Worm (Caenorhabditis elegans) whole organism, L2 larva: ENCODE measurements around the gene srh-19.

Source experiments
- C34F6.9 ChIP-seq: fragments of 150-350 bp; optimal IDR thresholded peaks from 2 replicates; lab custom pipeline; 2014; ENCODE audit warnings: missing biosample characterization, missing genetic modification characterization
- F13H6.1 ChIP-seq: sonication (generic microtip); optimal IDR thresholded peaks from 2 replicates; lab custom pipeline; 2016; ENCODE audit warnings: missing genetic modification characterization, missing compliant biosample characterization
- R02D3.7 ChIP-seq: fragments of 150-350 bp; optimal IDR thresholded peaks from 2 replicates; lab custom pipeline; 2014; ENCODE audit warnings: missing biosample characterization, missing genetic modification characterization
- Y55F3AM.14 ChIP-seq: fragments of 200-800 bp; sonication (Bioruptor generic); optimal IDR thresholded peaks from 2 replicates; lab custom pipeline; 2018; ENCODE audit warnings: mild to moderate bottlenecking, missing genetic modification characterization, missing compliant biosample characterization
- ZK546.5 ChIP-seq: sonication (generic microtip); optimal IDR thresholded peaks from 2 replicates; lab custom pipeline; 2017; ENCODE audit warnings: missing biosample characterization, missing genetic modification characterization
- alr-1 ChIP-seq: fragments of 150-350 bp; optimal IDR thresholded peaks from 2 replicates; lab custom pipeline; 2014; ENCODE audit warnings: missing biosample characterization, missing genetic modification characterization
- aly-2 ChIP-seq: fragments of 150-350 bp; optimal IDR thresholded peaks from 2 replicates; lab custom pipeline; 2014; ENCODE audit warnings: missing biosample characterization, missing genetic modification characterization
- ama-1 ChIP-seq: fragments of 150-350 bp; optimal IDR thresholded peaks from 2 replicates; lab custom pipeline; 2018; ENCODE audit warnings: inconsistent platforms
- blmp-1 ChIP-seq: sonication (generic microtip); optimal IDR thresholded peaks from 2 replicates; lab custom pipeline; 2017; ENCODE audit warnings: missing genetic modification characterization, mild to moderate bottlenecking, missing compliant biosample characterization, antibody characterized with exemption, moderate library complexity; ENCODE audit not compliant: insufficient read depth
- ceh-16 ChIP-seq: fragments of 150-350 bp; optimal IDR thresholded peaks from 2 replicates; lab custom pipeline; 2014; ENCODE audit warnings: missing biosample characterization, missing genetic modification characterization
- ceh-82 ChIP-seq: fragments of 150-350 bp; optimal IDR thresholded peaks from 2 replicates; lab custom pipeline; 2014; ENCODE audit warnings: missing biosample characterization, missing genetic modification characterization
- crh-2 ChIP-seq: sonication (generic microtip); optimal IDR thresholded peaks from 2 replicates; lab custom pipeline; 2017; ENCODE audit warnings: missing biosample characterization, missing genetic modification characterization
- dmd-4 ChIP-seq: sonication (generic microtip); optimal IDR thresholded peaks from 2 replicates; lab custom pipeline; 2017; ENCODE audit warnings: missing biosample characterization, missing genetic modification characterization
- egl-27 ChIP-seq: sonication (generic microtip); optimal IDR thresholded peaks from 3 replicates; lab custom pipeline; 2017; ENCODE audit warnings: missing biosample characterization, missing genetic modification reagents, missing genetic modification characterization
- elt-1 ChIP-seq: fragments of 150-350 bp; optimal IDR thresholded peaks from 2 replicates; lab custom pipeline; 2014; ENCODE audit warnings: missing biosample characterization, missing genetic modification characterization
- elt-3 ChIP-seq: sonication (generic microtip); optimal IDR thresholded peaks from 2 replicates; lab custom pipeline; 2017; ENCODE audit warnings: missing biosample characterization, missing genetic modification characterization
- fos-1 ChIP-seq: fragments of 150-350 bp; optimal IDR thresholded peaks from 2 replicates; lab custom pipeline; 2014; ENCODE audit warnings: missing biosample characterization, missing genetic modification characterization
- gmeb-1 ChIP-seq: fragments of 150-350 bp; optimal IDR thresholded peaks from 2 replicates; lab custom pipeline; 2014; ENCODE audit warnings: missing biosample characterization, missing genetic modification characterization
- lin-11 ChIP-seq: fragments of 150-350 bp; sonication (generic microtip); optimal IDR thresholded peaks from 2 replicates; lab custom pipeline; 2014; ENCODE audit warnings: missing biosample characterization, missing genetic modification characterization, inconsistent platforms, mixed read lengths
- lin-13 ChIP-seq: fragments of 150-350 bp; optimal IDR thresholded peaks from 2 replicates; lab custom pipeline; 2014; ENCODE audit warnings: missing biosample characterization, missing genetic modification reagents, missing genetic modification characterization
- lin-39 ChIP-seq: fragments of 150-350 bp; optimal IDR thresholded peaks from 2 replicates; lab custom pipeline; 2014; ENCODE audit warnings: missing biosample characterization, missing genetic modification reagents, missing genetic modification characterization
- lsy-2 ChIP-seq, 2 experiments: fragments of 150-350 bp in 1 of 2; sonication (generic microtip) in 1 of 2; optimal IDR thresholded peaks; 2 replicates each; lab custom pipeline; 2014 to 2017; ENCODE audit warnings: missing biosample characterization in 2 of 2, missing genetic modification characterization in 2 of 2
- mab-5 ChIP-seq: fragments of 150-350 bp; optimal IDR thresholded peaks from 2 replicates; lab custom pipeline; 2014; ENCODE audit warnings: missing biosample characterization, missing genetic modification characterization
- mbf-1 ChIP-seq: sonication (generic microtip); optimal IDR thresholded peaks from 2 replicates; lab custom pipeline; 2017; ENCODE audit warnings: missing biosample characterization, missing genetic modification characterization
- mdl-1 ChIP-seq, 2 experiments: fragments of 150-350 bp in 1 of 2; sonication (generic microtip) in 1 of 2; optimal IDR thresholded peaks; 2 replicates each; lab custom pipeline; 2017; ENCODE audit warnings: missing biosample characterization in 2 of 2, missing genetic modification characterization in 2 of 2
- nhr-10 ChIP-seq: sonication (generic microtip); optimal IDR thresholded peaks from 2 replicates; lab custom pipeline; 2017; ENCODE audit warnings: missing biosample characterization, missing genetic modification characterization
- nhr-11 ChIP-seq: fragments of 150-350 bp; optimal IDR thresholded peaks from 2 replicates; lab custom pipeline; 2014; ENCODE audit warnings: missing biosample characterization, missing genetic modification characterization
- nhr-12 ChIP-seq: fragments of 150-350 bp; optimal IDR thresholded peaks from 2 replicates; lab custom pipeline; 2014; ENCODE audit warnings: missing biosample characterization, missing genetic modification characterization
- nhr-129 ChIP-seq: fragments of 150-350 bp; optimal IDR thresholded peaks from 2 replicates; lab custom pipeline; 2014; ENCODE audit warnings: missing biosample characterization, missing genetic modification characterization
- nhr-21 ChIP-seq: fragments of 150-350 bp; optimal IDR thresholded peaks from 2 replicates; lab custom pipeline; 2014; ENCODE audit warnings: missing biosample characterization, missing genetic modification characterization
- nhr-23 ChIP-seq: fragments of 150-350 bp; optimal IDR thresholded peaks from 2 replicates; lab custom pipeline; 2014; ENCODE audit warnings: missing biosample characterization, missing genetic modification reagents, missing genetic modification characterization
- nhr-237 ChIP-seq: fragments of 150-350 bp; optimal IDR thresholded peaks from 2 replicates; lab custom pipeline; 2014; ENCODE audit warnings: missing biosample characterization, missing genetic modification characterization
- nhr-25 ChIP-seq: fragments of 150-350 bp; sonication (generic microtip); optimal IDR thresholded peaks from 3 replicates; lab custom pipeline; 2014; ENCODE audit warnings: missing biosample characterization, missing genetic modification characterization
- nhr-6 ChIP-seq: fragments of 150-350 bp; optimal IDR thresholded peaks from 2 replicates; lab custom pipeline; 2014; ENCODE audit warnings: missing biosample characterization, missing genetic modification characterization
- nhr-77 ChIP-seq: fragments of 150-350 bp; optimal IDR thresholded peaks from 2 replicates; lab custom pipeline; 2014; ENCODE audit warnings: missing biosample characterization, missing genetic modification characterization
- peb-1 ChIP-seq: fragments of 150-350 bp; optimal IDR thresholded peaks from 2 replicates; lab custom pipeline; 2014; ENCODE audit warnings: missing biosample characterization, missing genetic modification characterization
- sem-4 ChIP-seq: fragments of 150-350 bp; optimal IDR thresholded peaks from 2 replicates; lab custom pipeline; 2014; ENCODE audit warnings: missing biosample characterization, missing genetic modification reagents, missing genetic modification characterization
- skn-1 ChIP-seq: sonication (generic microtip); optimal IDR thresholded peaks from 2 replicates; lab custom pipeline; 2017; ENCODE audit warnings: missing biosample characterization, missing genetic modification characterization
- sma-3 ChIP-seq: sonication (generic microtip); optimal IDR thresholded peaks from 2 replicates; lab custom pipeline; 2016; ENCODE audit warnings: missing genetic modification reagents, missing genetic modification characterization, missing compliant biosample characterization
- sma-9 ChIP-seq, 2 experiments: fragments of 150-350 bp in 1 of 2; sonication (generic microtip) in 1 of 2; optimal IDR thresholded peaks; 2 replicates each; lab custom pipeline; 2014 to 2016; ENCODE audit warnings: missing genetic modification characterization in 2 of 2, mild to moderate bottlenecking in 1 of 2, missing biosample characterization in 1 of 2, missing compliant biosample characterization in 1 of 2, missing genetic modification reagents in 1 of 2, moderate library complexity in 1 of 2
- snpc-4 ChIP-seq: fragments of 150-350 bp; optimal IDR thresholded peaks from 2 replicates; lab custom pipeline; 2014; ENCODE audit warnings: missing biosample characterization, missing genetic modification characterization
- unc-39 ChIP-seq: fragments of 150-350 bp; optimal IDR thresholded peaks from 2 replicates; lab custom pipeline; 2014; ENCODE audit warnings: missing biosample characterization, missing genetic modification characterization
- unc-55 ChIP-seq: fragments of 150-350 bp; sonication (generic microtip); optimal IDR thresholded peaks from 3 replicates; lab custom pipeline; 2014; ENCODE audit warnings: missing biosample characterization, missing genetic modification reagents, missing genetic modification characterization
- unc-62 ChIP-seq: fragments of 150-350 bp; optimal IDR thresholded peaks from 2 replicates; lab custom pipeline; 2014; ENCODE audit warnings: missing biosample characterization, missing genetic modification reagents, missing genetic modification characterization
- zag-1 ChIP-seq: fragments of 150-350 bp; optimal IDR thresholded peaks from 2 replicates; lab custom pipeline; 2014; ENCODE audit warnings: missing biosample characterization, missing genetic modification characterization
- ztf-1 ChIP-seq: fragments of 200-800 bp; sonication (Bioruptor generic); conservative IDR thresholded peaks from 2 replicates; pipeline ENCODE4 v1.3.6; 2022; ENCODE audit warnings: missing genetic modification characterization, missing compliant biosample characterization
- ztf-11 ChIP-seq: sonication (generic microtip); optimal IDR thresholded peaks from 2 replicates; lab custom pipeline; 2017; ENCODE audit warnings: missing biosample characterization, missing genetic modification characterization
- ztf-4 ChIP-seq: fragments of 150-350 bp; optimal IDR thresholded peaks from 2 replicates; lab custom pipeline; 2014; ENCODE audit warnings: missing biosample characterization, missing genetic modification characterization

The srh-19 gene

DNA sequence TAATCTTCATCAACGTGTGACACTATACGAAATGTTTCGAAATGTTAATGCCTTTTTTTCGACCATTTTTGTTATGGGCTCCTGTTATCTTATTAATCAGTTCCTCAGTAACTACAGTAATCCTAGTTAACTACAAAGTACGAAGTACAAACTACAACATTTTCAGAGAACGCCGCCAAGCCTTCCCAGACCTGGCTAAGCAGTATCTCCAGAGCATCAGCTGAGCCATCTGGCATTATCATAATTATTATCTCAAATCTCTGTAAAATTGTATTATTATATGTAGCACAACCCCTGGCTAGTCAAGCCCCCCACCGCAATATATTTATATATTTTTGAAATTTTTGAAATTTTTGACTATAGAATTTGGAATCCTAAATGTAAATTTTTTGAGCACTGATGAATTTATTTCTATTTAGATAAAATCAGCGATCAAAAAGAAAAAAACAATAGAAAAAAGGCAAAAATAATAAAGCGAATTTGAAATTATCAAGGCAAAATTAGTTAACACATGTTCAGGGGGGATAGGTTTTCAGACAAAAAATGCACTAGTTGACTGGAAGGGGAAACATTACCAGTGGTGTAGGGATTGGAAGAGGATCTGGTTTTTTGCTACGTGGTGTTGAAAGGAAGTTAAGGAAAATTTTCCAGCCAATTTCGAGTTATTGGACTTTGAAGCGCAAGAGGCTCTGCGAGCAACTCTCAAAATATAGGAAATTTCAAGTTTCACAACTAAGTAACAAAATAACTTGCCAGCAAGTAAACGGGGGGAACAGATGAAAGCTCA lies 39.1 kb downstream of the srh-19 start:
- TF ChIP-seq F13H6.1 (tag; lab: Kevin White, UChicago) (peak; percentile 20), nhr-10 (tag; lab: Kevin White, UChicago) (no peak), skn-1 (tag; lab: Kevin White, UChicago) (no peak), ama-1 (peak; percentile 83), ztf-4 (tag; lab: Kevin White, UChicago) (peak; percentile 32)

DNA sequence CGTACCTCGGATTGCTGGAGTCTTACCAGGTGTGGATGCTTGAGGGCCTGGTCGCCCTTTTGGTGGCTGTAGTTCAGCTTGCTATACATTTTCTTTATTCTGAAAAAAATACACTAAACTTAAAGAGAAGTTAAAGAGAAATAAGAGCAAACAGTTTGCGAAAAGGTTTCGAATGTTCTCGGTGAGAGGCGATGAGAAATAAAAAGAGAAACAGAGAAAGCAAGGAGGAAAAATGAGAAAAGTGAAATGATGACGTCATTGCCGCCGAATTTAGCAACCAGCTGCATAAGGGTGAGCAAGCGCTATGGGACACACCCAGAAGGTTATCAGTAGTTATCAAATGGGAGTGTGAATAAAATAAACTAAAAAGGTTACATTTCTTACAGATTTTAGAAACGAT lies 40.8 kb downstream of the srh-19 start, which contains the start of gene cebp-1:
Gene cebp-1 (minus strand): TSS at position 99 of the 400 bp plus-strand sequence.
- TF ChIP-seq snpc-4 (tag; lab: Kevin White, UChicago) (no peak), ztf-4 (tag; lab: Kevin White, UChicago) (no peak), ztf-1 (GFP tag; lab: Robert Waterston, UW) (no peak), elt-3 (tag; lab: Kevin White, UChicago) (no peak), ztf-11 (no peak), nhr-6 (tag; lab: Kevin White, UChicago) (no peak), F13H6.1 (tag; lab: Kevin White, UChicago) (peak; percentile 18), mab-5 (tag; lab: Kevin White, UChicago) (no peak), unc-62 (GFP tag; lab: Kevin White, UChicago) (no peak), alr-1 (no peak), sma-9 (GFP tag; optimal IDR thresholded peaks at IDR 0.05; lab: Kevin White, UChicago) (peak; percentile 85), sma-9 (tag; optimal IDR thresholded peaks at IDR 0.05; lab: Kevin White, UChicago) (no peak), nhr-10 (tag; lab: Kevin White, UChicago) (no peak), lin-13 (GFP tag; lab: Kevin White, UChicago) (no peak), nhr-21 (tag; lab: Kevin White, UChicago) (no peak), nhr-237 (no peak), nhr-11 (no peak), unc-39 (tag; lab: Kevin White, UChicago) (no peak), lsy-2 (tag; optimal IDR thresholded peaks at IDR 0.05; lab: Kevin White, UChicago) (peak in 1 of 2 experiments; percentile 7), mbf-1 (no peak), ceh-82 (tag; lab: Kevin White, UChicago) (no peak), nhr-25 (tag; lab: Kevin White, UChicago) (no peak), egl-27 (tag; lab: Kevin White, UChicago) (peak; percentile 33), Y55F3AM.14 (GFP tag; lab: Kevin White, UChicago) (no peak), R02D3.7 (tag; lab: Kevin White, UChicago) (no peak), nhr-12 (tag; lab: Kevin White, UChicago) (no peak), lin-11 (tag; lab: Kevin White, UChicago) (no peak), ceh-16 (tag; lab: Kevin White, UChicago) (no peak), nhr-23 (no peak), gmeb-1 (no peak), zag-1 (tag; lab: Kevin White, UChicago) (no peak), peb-1 (no peak), ama-1 (peak; percentile 30), C34F6.9 (tag; lab: Kevin White, UChicago) (no peak), unc-55 (peak; percentile 36), sma-3 (GFP tag; lab: Kevin White, UChicago) (peak; percentile 23), mdl-1 (tag; optimal IDR thresholded peaks at IDR 0.05; lab: Kevin White, UChicago) (no peak), dmd-4 (tag; lab: Kevin White, UChicago) (no peak), elt-1 (no peak), sem-4 (tag; lab: Kevin White, UChicago) (no peak), aly-2 (tag; lab: Kevin White, UChicago) (no peak), blmp-1 (tag; lab: Kevin White, UChicago) (peak; percentile 63), crh-2 (tag; lab: Kevin White, UChicago) (no peak), nhr-129 (tag; lab: Kevin White, UChicago) (no peak), nhr-77 (tag; lab: Kevin White, UChicago) (no peak), skn-1 (tag; lab: Kevin White, UChicago) (no peak), lin-39 (tag; lab: Kevin White, UChicago) (no peak), fos-1 (tag; lab: Kevin White, UChicago) (peak; percentile 89), ZK546.5 (tag; lab: Kevin White, UChicago) (no peak)
